Worm (Caenorhabditis elegans): Measurements from ENCODE around the gene col-149.

The col-149 gene

DNA sequence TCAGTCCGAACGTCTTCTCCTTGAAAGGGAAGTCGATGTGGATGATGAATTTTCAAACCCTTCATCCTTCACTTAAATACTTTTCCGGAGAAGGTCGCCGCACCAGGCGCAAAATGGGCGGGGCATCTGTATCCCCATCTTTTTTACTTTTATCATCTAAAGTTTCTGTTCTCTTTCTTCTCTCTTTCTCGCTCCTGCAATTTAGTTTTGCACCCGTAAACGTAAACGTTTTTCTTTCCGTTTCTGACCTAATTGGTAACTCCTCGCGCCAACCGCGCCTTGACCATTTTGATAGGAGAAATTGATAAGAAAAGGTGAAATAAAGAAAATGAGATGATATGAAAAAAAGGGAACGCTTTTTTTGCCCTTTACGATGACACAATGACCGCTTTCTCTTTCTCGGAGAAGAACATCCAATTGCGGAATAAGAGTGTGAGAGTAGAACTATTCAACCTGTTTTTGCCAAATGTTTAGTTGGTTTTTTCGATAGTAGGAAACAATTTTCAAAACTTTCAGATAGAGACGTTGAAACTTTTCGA lies at the start of gene col-149:
TSS of gene col-149 (minus strand) at position 51 of the 539 bp plus-strand sequence.
- TF ChIP-seq php-3 (GFP tag; IDR thresholded peaks at IDR 0.05), result no peak
- no peak for TF ChIP-seq ZK546.5 (tag; optimal IDR thresholded peaks at IDR 0.05)
- no peak for TF ChIP-seq F10B5.3 (tag; optimal IDR thresholded peaks at IDR 0.05)
- TF ChIP-seq D1046.2 (GFP tag; IDR thresholded peaks at IDR 0.05), result peak; percentile 6; the same call in 1 of the 2 replicates
- TF ChIP-seq lin-29 (GFP tag; IDR thresholded peaks at IDR 0.05), result no peak
- no peak for TF ChIP-seq lin-15B (tag; optimal IDR thresholded peaks at IDR 0.05)
- no peak for TF ChIP-seq set-16 (GFP tag; IDR thresholded peaks at IDR 0.05)
- TF ChIP-seq F37D6.2 (tag; optimal IDR thresholded peaks at IDR 0.05), result no peak
- TF ChIP-seq ces-1 (GFP tag; optimal IDR thresholded peaks at IDR 0.05), result no peak
- TF ChIP-seq aha-1 (tag), result peak; percentile 26
- TF ChIP-seq T26A8.4 (GFP tag; IDR thresholded peaks at IDR 0.05), result no peak
- no peak for TF ChIP-seq zip-2 (tag; optimal IDR thresholded peaks at IDR 0.05)
- TF ChIP-seq unc-130 (GFP tag; optimal IDR thresholded peaks at IDR 0.05), result no peak
- no peak for TF ChIP-seq nhr-11 (tag; optimal IDR thresholded peaks at IDR 0.05)
- TF ChIP-seq aly-2 (tag; optimal IDR thresholded peaks at IDR 0.05), result no peak
- TF ChIP-seq ceh-28 (tag; optimal IDR thresholded peaks at IDR 0.05), result no peak
- TF ChIP-seq skn-1 (tag; optimal IDR thresholded peaks at IDR 0.05), result no peak
- no peak for TF ChIP-seq jun-1 (tag; optimal IDR thresholded peaks at IDR 0.05)
- no peak for TF ChIP-seq nhr-6 (tag; optimal IDR thresholded peaks at IDR 0.05)
- no peak for TF ChIP-seq F26F4.8 (GFP tag; conservative IDR thresholded peaks at IDR 0.05)
- TF ChIP-seq attf-4 (tag; optimal IDR thresholded peaks at IDR 0.05), result no peak
- no peak for TF ChIP-seq tra-1 (GFP tag; IDR thresholded peaks at IDR 0.05)
- TF ChIP-seq pqm-1 (tag; optimal IDR thresholded peaks at IDR 0.05), result peak; percentile 66
- no peak for TF ChIP-seq snpc-1.2 (GFP tag; IDR thresholded peaks at IDR 0.05)
- no peak for TF ChIP-seq daf-12 (tag; optimal IDR thresholded peaks at IDR 0.05)
- no peak for TF ChIP-seq spr-3 (GFP tag; optimal IDR thresholded peaks at IDR 0.05)
- TF ChIP-seq fkh-10 (GFP tag; optimal IDR thresholded peaks at IDR 0.05), result no peak
- TF ChIP-seq ceh-82 (tag; optimal IDR thresholded peaks at IDR 0.05), result no peak
- no peak for TF ChIP-seq daf-19 (GFP tag; conservative IDR thresholded peaks at IDR 0.05)
- no peak for TF ChIP-seq fos-1 (tag; optimal IDR thresholded peaks at IDR 0.05)
- TF ChIP-seq cey-2 (tag; optimal IDR thresholded peaks at IDR 0.05; ENCODE audit: borderline replicate concordance, insufficient read depth), result peak; percentile 3
- TF ChIP-seq lin-39 (tag; optimal IDR thresholded peaks at IDR 0.05), result no peak
- no peak; the same call in 1 of the 2 replicates for TF ChIP-seq dmd-6 (GFP tag; IDR thresholded peaks at IDR 0.05)
- TF ChIP-seq nhr-25 (tag; optimal IDR thresholded peaks at IDR 0.05; ENCODE audit: borderline replicate concordance, insufficient read depth), result no peak
- TF ChIP-seq mes-2 (tag; optimal IDR thresholded peaks at IDR 0.05; ENCODE audit: poor library complexity, severe bottlenecking), result no peak
- no peak for TF ChIP-seq egl-43 (GFP tag; IDR thresholded peaks at IDR 0.05)
- TF ChIP-seq zag-1 (tag; optimal IDR thresholded peaks at IDR 0.05), result no peak
- TF ChIP-seq ZK337.2 (GFP tag; IDR thresholded peaks at IDR 0.05), result no peak
- TF ChIP-seq hlh-30 (tag; optimal IDR thresholded peaks at IDR 0.05; ENCODE audit: insufficient read depth), result no peak
- no peak for TF ChIP-seq rbr-2 (tag; optimal IDR thresholded peaks at IDR 0.05)
- no peak for TF ChIP-seq tag-97 (GFP tag; IDR thresholded peaks at IDR 0.05)
- no peak for TF ChIP-seq egl-27 (tag; optimal IDR thresholded peaks at IDR 0.05)
- TF ChIP-seq nhr-42 (GFP tag; IDR thresholded peaks at IDR 0.05), result no peak
- peak; percentile 81 for TF ChIP-seq nhr-28 (tag; optimal IDR thresholded peaks at IDR 0.05)
- no peak for TF ChIP-seq nhr-48 (tag; optimal IDR thresholded peaks at IDR 0.05)
- no peak for TF ChIP-seq T20F7.1 (GFP tag; optimal IDR thresholded peaks at IDR 0.05)
- no peak for TF ChIP-seq nhr-77 (tag; optimal IDR thresholded peaks at IDR 0.05)
- TF ChIP-seq mdt-29 (GFP tag; IDR thresholded peaks at IDR 0.05), result no peak
- no peak for TF ChIP-seq pha-4 (GFP tag; IDR thresholded peaks at IDR 0.05)
- no peak for TF ChIP-seq pha-4 (tag; optimal IDR thresholded peaks at IDR 0.05)
- no peak for TF ChIP-seq ceh-20 (GFP tag; IDR thresholded peaks at IDR 0.05)
- no peak for TF ChIP-seq hif-1 (tag; optimal IDR thresholded peaks at IDR 0.05)
